Fruit fly (Drosophila melanogaster) whole organism, embryonic: ENCODE data around the gene Drsl4.

Experiments
- Abd-B ChIP-seq: fragments of 200-800 bp; sonication (Bioruptor generic); optimal IDR thresholded peaks from 2 replicates; lab custom pipeline; 2018; ENCODE audit warnings: missing biosample characterization, mild to moderate bottlenecking, missing genetic modification characterization, moderate library complexity
- Adf1 ChIP-seq: fragments of 200-800 bp; sonication (Bioruptor generic); IDR thresholded peaks from 2 replicates; pipeline ENCODE4 v1.3.6; 2022; ENCODE audit warnings: missing biosample characterization, missing genetic modification characterization
- Asciz ChIP-seq: fragments of 200-800 bp; sonication (Bioruptor generic); optimal IDR thresholded peaks from 2 replicates; lab custom pipeline; 2017; ENCODE audit warnings: missing biosample characterization, mild to moderate bottlenecking, missing genetic modification characterization, missing genetic modification reagents
- Atf3 ChIP-seq: fragments of 200-800 bp; sonication (Bioruptor generic); optimal IDR thresholded peaks from 3 replicates; lab custom pipeline; 2016; ENCODE audit warnings: missing biosample characterization, missing genetic modification characterization
- CG11695 ChIP-seq: fragments of 200-800 bp; sonication (Bioruptor generic); IDR thresholded peaks from 3 replicates; pipeline ENCODE4 v1.3.6; 2022; ENCODE audit warnings: missing biosample characterization, missing genetic modification characterization
- CG13424 ChIP-seq: fragments of 200-800 bp; sonication (Bioruptor generic); optimal IDR thresholded peaks from 2 replicates; lab custom pipeline; 2019; ENCODE audit warnings: missing biosample characterization, mild to moderate bottlenecking, missing genetic modification characterization, moderate library complexity
- CG17361 ChIP-seq: fragments of 200-800 bp; sonication (Bioruptor generic); IDR thresholded peaks from 3 replicates; pipeline ENCODE4 v1.3.6; 2022; ENCODE audit warnings: missing biosample characterization, missing genetic modification characterization
- CG17802 ChIP-seq: fragments of 200-800 bp; sonication (Bioruptor generic); optimal IDR thresholded peaks from 2 replicates; lab custom pipeline; 2018; ENCODE audit warnings: missing biosample characterization, mild to moderate bottlenecking, missing genetic modification characterization, moderate library complexity
- CG5180 ChIP-seq: fragments of 200-800 bp; sonication (Bioruptor generic); optimal IDR thresholded peaks from 3 replicates; lab custom pipeline; 2017; ENCODE audit warnings: missing biosample characterization, missing genetic modification characterization, mild to moderate bottlenecking, moderate library complexity, missing genetic modification reagents
- CG6791 ChIP-seq: fragments of 200-800 bp; sonication (Bioruptor generic); IDR thresholded peaks from 3 replicates; pipeline ENCODE4 v1.3.6; 2022; ENCODE audit warnings: missing biosample characterization, missing genetic modification characterization; ENCODE audit not compliant: partially characterized antibody
- CG7357 ChIP-seq: fragments of 200-800 bp; sonication (Bioruptor generic); IDR thresholded peaks from 3 replicates; pipeline ENCODE4 v1.3.6; 2022; ENCODE audit warnings: missing biosample characterization, missing genetic modification characterization
- CG7839 ChIP-seq: fragments of 200-800 bp; sonication (Bioruptor generic); optimal IDR thresholded peaks from 3 replicates; lab custom pipeline; 2018; ENCODE audit warnings: missing biosample characterization, mild to moderate bottlenecking, missing genetic modification characterization, moderate library complexity
- CG8281 ChIP-seq: fragments of 200-800 bp; sonication (Bioruptor generic); optimal IDR thresholded peaks from 2 replicates; lab custom pipeline; 2018; ENCODE audit warnings: missing biosample characterization, mild to moderate bottlenecking, missing genetic modification characterization, moderate library complexity
- CTCF ChIP-seq: fragments of 200-800 bp; sonication (Bioruptor generic); optimal IDR thresholded peaks from 2 replicates; lab custom pipeline; 2017; ENCODE audit warnings: missing biosample characterization, mild to moderate bottlenecking, missing genetic modification characterization, moderate library complexity
- CkIIα-i1 ChIP-seq: fragments of 200-800 bp; sonication (Bioruptor generic); IDR thresholded peaks from 2 replicates; pipeline ENCODE4 v1.3.6; 2022; ENCODE audit warnings: missing biosample characterization, missing genetic modification characterization
- Fer1 ChIP-seq: fragments of 200-800 bp; sonication (Bioruptor generic); optimal IDR thresholded peaks from 2 replicates; lab custom pipeline; 2017; ENCODE audit warnings: missing biosample characterization, mild to moderate bottlenecking, missing genetic modification characterization
- HLH4C ChIP-seq: fragments of 200-800 bp; sonication (Bioruptor generic); IDR thresholded peaks from 3 replicates; pipeline ENCODE4 v1.3.6; 2022; ENCODE audit warnings: missing biosample characterization, missing genetic modification characterization; ENCODE audit not compliant: partially characterized antibody
- Hr78 ChIP-seq, 2 experiments: fragments of 200-800 bp in 1 of 2; fragments of >200 bp in 1 of 2; sonication (Bioruptor generic) in 1 of 2; optimal IDR thresholded peaks; 2 replicates each; lab custom pipeline; 2017 to 2019; ENCODE audit warnings: missing biosample characterization in 2 of 2, missing genetic modification characterization in 2 of 2, mild to moderate bottlenecking in 1 of 2, moderate library complexity in 1 of 2
- Med ChIP-seq: fragments of 200-800 bp; sonication (Bioruptor generic); peaks from one replicate; lab custom pipeline; 2016; ENCODE audit warnings: missing biosample characterization, missing genetic modification characterization, mild to moderate bottlenecking, inconsistent platforms, moderate library complexity
- NC2β ChIP-seq: fragments of 200-800 bp; sonication (Bioruptor generic); optimal IDR thresholded peaks from 2 replicates; lab custom pipeline; 2016; ENCODE audit warnings: missing biosample characterization, missing genetic modification characterization
- Oaz ChIP-seq: fragments of 200-800 bp; sonication (Bioruptor generic); IDR thresholded peaks from 2 replicates; pipeline ENCODE4 v1.3.6; 2022; ENCODE audit warnings: missing biosample characterization, missing genetic modification characterization
- Oli ChIP-seq: fragments of 200-800 bp; sonication (Bioruptor generic); optimal IDR thresholded peaks from 2 replicates; lab custom pipeline; 2018; ENCODE audit warnings: missing biosample characterization, mild to moderate bottlenecking, missing genetic modification characterization, moderate library complexity
- Poxn ChIP-seq: fragments of 200-800 bp; sonication (Bioruptor generic); IDR thresholded peaks from 2 replicates; pipeline ENCODE4 v1.3.6; 2022; ENCODE audit warnings: missing biosample characterization, missing genetic modification characterization
- Sry-β ChIP-seq: fragments of 200-800 bp; sonication (Bioruptor generic); optimal IDR thresholded peaks from 2 replicates; lab custom pipeline; 2018; ENCODE audit warnings: missing biosample characterization, mild to moderate bottlenecking, missing genetic modification characterization, moderate library complexity
- Tbp ChIP-seq: fragments of >200 bp; optimal IDR thresholded peaks from 2 replicates; lab custom pipeline; 2018; ENCODE audit warnings: missing biosample characterization, missing genetic modification characterization
- Vsx1 ChIP-seq: fragments of 200-800 bp; sonication (Bioruptor generic); optimal IDR thresholded peaks from 2 replicates; lab custom pipeline; 2017; ENCODE audit warnings: missing biosample characterization, mild to moderate bottlenecking, missing genetic modification characterization, missing genetic modification reagents
- al ChIP-seq: fragments of 200-800 bp; sonication (Bioruptor generic); IDR thresholded peaks from 2 replicates; pipeline ENCODE4 v1.3.6; 2022; ENCODE audit warnings: missing biosample characterization, missing genetic modification characterization
- ap ChIP-seq: fragments of 200-800 bp; sonication (Bioruptor generic); IDR thresholded peaks from 2 replicates; pipeline ENCODE4 v1.3.6; 2022; ENCODE audit warnings: missing biosample characterization, missing genetic modification characterization
- az2 ChIP-seq: fragments of 200-800 bp; sonication (Bioruptor generic); optimal IDR thresholded peaks from 3 replicates; lab custom pipeline; 2016; ENCODE audit warnings: missing biosample characterization, missing genetic modification characterization
- cad ChIP-seq: fragments of >200 bp; optimal IDR thresholded peaks from 2 replicates; lab custom pipeline; 2017; ENCODE audit warnings: missing biosample characterization, missing genetic modification characterization
- cas ChIP-seq: fragments of 200-800 bp; sonication (Bioruptor generic); IDR thresholded peaks from 2 replicates; pipeline ENCODE4 v1.3.6; 2022; ENCODE audit warnings: missing biosample characterization, missing genetic modification characterization
- cg ChIP-seq: fragments of 200-800 bp; sonication (Bioruptor generic); optimal IDR thresholded peaks from 3 replicates; lab custom pipeline; 2019; ENCODE audit warnings: missing biosample characterization, mild to moderate bottlenecking, missing genetic modification characterization, moderate library complexity
- cwo ChIP-seq: fragments of 200-800 bp; sonication (Bioruptor generic); optimal IDR thresholded peaks from 3 replicates; lab custom pipeline; 2017; ENCODE audit warnings: missing biosample characterization, missing genetic modification characterization, mild to moderate bottlenecking, moderate library complexity, missing genetic modification reagents
- da ChIP-seq: fragments of 200-800 bp; sonication (Bioruptor generic); optimal IDR thresholded peaks from 2 replicates; lab custom pipeline; 2016; ENCODE audit warnings: missing biosample characterization, missing genetic modification characterization
- fru ChIP-seq: fragments of >200 bp; optimal IDR thresholded peaks from 2 replicates; lab custom pipeline; 2017
- ftz-f1 ChIP-seq: fragments of 200-800 bp; sonication (Bioruptor generic); optimal IDR thresholded peaks from 2 replicates; lab custom pipeline; 2016; ENCODE audit warnings: missing biosample characterization, missing genetic modification characterization
- gcm ChIP-seq: fragments of 200-800 bp; sonication (Bioruptor generic); optimal IDR thresholded peaks from 2 replicates; lab custom pipeline; 2019; ENCODE audit warnings: missing biosample characterization, mild to moderate bottlenecking, missing genetic modification characterization, moderate library complexity
- grau ChIP-seq: fragments of 200-800 bp; optimal IDR thresholded peaks from 3 replicates; lab custom pipeline; 2019; ENCODE audit warnings: missing biosample characterization, mild to moderate bottlenecking, missing genetic modification characterization, moderate library complexity
- knrl ChIP-seq: fragments of 200-800 bp; sonication (Bioruptor generic); IDR thresholded peaks from 3 replicates; pipeline ENCODE4 v1.3.6; 2022; ENCODE audit warnings: missing biosample characterization, missing genetic modification characterization; ENCODE audit not compliant: partially characterized antibody
- lbe ChIP-seq: fragments of 200-800 bp; sonication (Bioruptor generic); optimal IDR thresholded peaks from 2 replicates; lab custom pipeline; 2016; ENCODE audit warnings: missing biosample characterization, mild to moderate bottlenecking, missing genetic modification characterization
- lilli ChIP-seq: fragments of 200-800 bp; sonication (Bioruptor generic); optimal IDR thresholded peaks from 3 replicates; lab custom pipeline; 2016; ENCODE audit warnings: missing biosample characterization, missing genetic modification characterization
- nerfin-1 ChIP-seq: fragments of 200-800 bp; sonication (Bioruptor generic); optimal IDR thresholded peaks from 3 replicates; lab custom pipeline; 2019; ENCODE audit warnings: missing biosample characterization, mild to moderate bottlenecking, missing genetic modification characterization, moderate library complexity
- nom ChIP-seq: fragments of 200-800 bp; sonication (Bioruptor generic); optimal IDR thresholded peaks from 2 replicates; lab custom pipeline; 2017; ENCODE audit warnings: missing biosample characterization, missing genetic modification characterization, mild to moderate bottlenecking, moderate library complexity, missing genetic modification reagents
- psq ChIP-seq: fragments of 200-800 bp; sonication (Bioruptor generic); optimal IDR thresholded peaks from 2 replicates; lab custom pipeline; 2017; ENCODE audit warnings: missing biosample characterization, missing genetic modification characterization
- ranshi ChIP-seq: fragments of 200-800 bp; sonication (Bioruptor generic); IDR thresholded peaks from 2 replicates; pipeline ENCODE4 v1.3.6; 2022; ENCODE audit warnings: missing biosample characterization, missing genetic modification characterization
- sens ChIP-seq: fragments of 200-800 bp; sonication (Bioruptor generic); peaks from one replicate; lab custom pipeline; 2016; ENCODE audit warnings: missing biosample characterization, missing genetic modification characterization
- sqz ChIP-seq: fragments of 200-800 bp; sonication (Bioruptor generic); optimal IDR thresholded peaks from 3 replicates; lab custom pipeline; 2018; ENCODE audit warnings: missing biosample characterization, mild to moderate bottlenecking, missing genetic modification characterization
- trem ChIP-seq: fragments of 200-800 bp; optimal IDR thresholded peaks from 3 replicates; lab custom pipeline; 2019; ENCODE audit warnings: missing biosample characterization, mild to moderate bottlenecking, missing genetic modification characterization, moderate library complexity
- twi ChIP-seq: fragments of 200-800 bp; optimal IDR thresholded peaks from 2 replicates; lab custom pipeline; 2019; ENCODE audit warnings: missing biosample characterization, mild to moderate bottlenecking, missing genetic modification characterization, moderate library complexity
- vvl ChIP-seq: fragments of 200-800 bp; sonication (Bioruptor generic); IDR thresholded peaks from 2 replicates; pipeline ENCODE4 v1.3.6; 2022; ENCODE audit warnings: missing biosample characterization, missing genetic modification characterization
- wdn ChIP-seq: fragments of 200-800 bp; sonication (Bioruptor generic); IDR thresholded peaks from 2 replicates; pipeline ENCODE4 v1.3.6; 2022; ENCODE audit warnings: missing biosample characterization, missing genetic modification characterization

The Drsl4 gene

DNA sequence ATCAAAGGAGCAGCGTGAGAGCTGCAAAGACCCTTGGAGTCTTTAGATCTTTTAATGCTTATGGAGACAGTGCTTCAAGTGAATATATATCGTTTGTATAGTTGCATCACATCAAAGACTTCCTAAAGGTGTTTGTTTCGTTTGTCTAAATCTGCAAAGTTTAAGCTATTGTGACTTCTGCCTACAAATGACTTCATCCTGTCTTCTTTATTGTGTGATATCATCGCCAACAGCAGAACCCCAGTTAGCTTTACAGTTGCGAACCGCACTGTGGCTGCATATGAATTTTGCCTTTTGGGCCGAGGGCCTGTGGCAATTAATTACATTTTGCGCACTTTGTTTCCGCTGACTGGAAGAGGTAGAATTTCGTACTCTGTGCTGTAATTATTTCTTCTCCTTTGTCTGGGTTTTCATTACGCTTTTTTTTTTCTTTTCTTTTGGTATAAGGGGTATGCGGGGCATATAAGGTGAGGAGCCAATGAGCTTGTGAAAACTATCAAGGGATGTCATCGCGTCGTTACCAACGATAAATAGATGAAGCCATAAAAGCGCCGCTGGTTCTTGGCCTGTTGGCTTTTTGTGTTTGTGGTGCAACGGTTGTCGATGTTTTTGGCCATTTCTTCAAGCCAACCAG lies 27.0 kb downstream of the Drsl4 start (continued):
- TF ChIP-seq sens (GFP tag; lab: Kevin White, UChicago), result peak; percentile 9
- TF ChIP-seq ap (GFP tag; lab: Robert Waterston, UW), result no peak
- no peak for TF ChIP-seq sqz (GFP tag; lab: Kevin White, UChicago)
- TF ChIP-seq NC2β (GFP tag; lab: Kevin White, UChicago), result no peak
- TF ChIP-seq fru, result no peak
- no peak for TF ChIP-seq az2 (GFP tag; lab: Kevin White, UChicago)
- TF ChIP-seq gcm (GFP tag; lab: Kevin White, UChicago), result no peak
- TF ChIP-seq CG11695 (GFP tag; lab: Robert Waterston, UW), result peak; percentile 48; the same call in 1 of the 3 replicates
- no peak for TF ChIP-seq CG7357
- TF ChIP-seq HLH4C, result no peak
- no peak for TF ChIP-seq trem (tag; lab: Kevin White, UChicago)
- peak; percentile 65 for TF ChIP-seq lbe (GFP tag; lab: Kevin White, UChicago)
- no peak for TF ChIP-seq vvl (GFP tag; lab: Robert Waterston, UW)
- no peak for TF ChIP-seq Hr78 (GFP tag; optimal IDR thresholded peaks at IDR 0.05; lab: Kevin White, UChicago)
- no peak for TF ChIP-seq ftz-f1 (GFP tag; lab: Kevin White, UChicago)
- TF ChIP-seq Oaz, result no peak
- TF ChIP-seq Adf1 (GFP tag; lab: Robert Waterston, UW), result no peak
- TF ChIP-seq nom (GFP tag; lab: Kevin White, UChicago), result peak; percentile 19
- no peak for TF ChIP-seq lilli (GFP tag; lab: Kevin White, UChicago)
- no peak for TF ChIP-seq Med (GFP tag; lab: Kevin White, UChicago)
- no peak for TF ChIP-seq CG6791
- no peak for TF ChIP-seq CTCF (GFP tag; lab: Kevin White, UChicago)

DNA sequence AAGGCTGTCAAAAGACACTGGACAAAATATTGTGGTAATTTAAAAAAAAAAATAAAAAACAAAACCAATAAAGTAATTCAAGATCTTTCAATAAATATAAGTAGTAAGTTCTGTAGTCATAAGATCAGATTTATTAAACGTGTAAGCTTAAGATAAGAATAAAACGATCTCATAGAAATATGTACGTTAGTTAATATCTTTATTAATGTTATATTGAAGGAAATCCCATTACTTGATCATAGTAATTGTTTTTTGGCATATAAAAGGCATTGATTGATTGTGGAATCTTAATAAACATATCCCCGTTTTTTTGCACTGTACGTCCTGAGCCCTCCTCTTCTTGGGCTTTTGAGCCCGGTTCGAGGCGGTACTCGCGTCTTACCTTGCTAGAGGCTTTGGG lies 27.8 kb downstream of the Drsl4 start:
- TF ChIP-seq CkIIα-i1 (GFP tag; lab: Robert Waterston, UW), result no peak
- TF ChIP-seq wdn (GFP tag; lab: Robert Waterston, UW), result no peak
- TF ChIP-seq nerfin-1 (tag; lab: Kevin White, UChicago), result no peak
- TF ChIP-seq Med (GFP tag; lab: Kevin White, UChicago), result no peak
- TF ChIP-seq CG7839 (tag; lab: Kevin White, UChicago), result peak; percentile 14
- no peak for TF ChIP-seq da
- no peak for TF ChIP-seq Sry-β (GFP tag; lab: Kevin White, UChicago)
- TF ChIP-seq grau (tag; lab: Kevin White, UChicago), result peak; percentile 2
- no peak for TF ChIP-seq Abd-B (GFP tag; lab: Kevin White, UChicago)
- TF ChIP-seq ranshi (GFP tag; lab: Robert Waterston, UW), result no peak
- TF ChIP-seq cas (GFP tag; lab: Robert Waterston, UW), result no peak
- no peak for TF ChIP-seq Vsx1 (GFP tag; lab: Kevin White, UChicago)
- no peak for TF ChIP-seq Atf3
- TF ChIP-seq Oli (tag; lab: Kevin White, UChicago), result peak; percentile 35
- TF ChIP-seq Fer1, result peak; percentile 19
- TF ChIP-seq knrl (GFP tag; lab: Robert Waterston, UW), result no peak
- TF ChIP-seq cg (GFP tag; lab: Kevin White, UChicago), result no peak
- TF ChIP-seq CG8281 (tag; lab: Kevin White, UChicago), result no peak
- TF ChIP-seq cwo (GFP tag; lab: Kevin White, UChicago), result no peak
- no peak for TF ChIP-seq CG13424 (tag; lab: Kevin White, UChicago)
- no peak for TF ChIP-seq twi (tag; lab: Kevin White, UChicago)
- TF ChIP-seq CG17802 (tag; lab: Kevin White, UChicago), result no peak
- no peak for TF ChIP-seq Tbp (GFP tag; lab: Kevin White, UChicago)
- TF ChIP-seq CG5180 (GFP tag; lab: Kevin White, UChicago), result no peak
- no peak for TF ChIP-seq cad (GFP tag; lab: Kevin White, UChicago)
- TF ChIP-seq al (GFP tag; lab: Robert Waterston, UW), result no peak
- TF ChIP-seq Poxn, result no peak
- peak; percentile 51 for TF ChIP-seq lbe (GFP tag; lab: Kevin White, UChicago)
- no peak for TF ChIP-seq psq (GFP tag; lab: Kevin White, UChicago)
- TF ChIP-seq CG17361, result 0 out of 3 replicates have a peak, but pooled peaks have one; percentile 14
- TF ChIP-seq Asciz (GFP tag; lab: Kevin White, UChicago), result no peak
